Fruit fly (Drosophila melanogaster) whole organism, embryonic: Measurements from ENCODE around the gene CCAP-R.

Experiments
- Abd-B ChIP-seq: fragments of 200-800 bp; sonication (Bioruptor generic); optimal IDR thresholded peaks from 2 replicates; lab custom pipeline; 2018; ENCODE audit warnings: missing biosample characterization, mild to moderate bottlenecking, missing genetic modification characterization, moderate library complexity
- Ada2b ChIP-seq: fragments of 200-800 bp; sonication (Bioruptor generic); IDR thresholded peaks from 2 replicates; pipeline ENCODE4 v1.3.6; 2022; ENCODE audit warnings: missing biosample characterization, missing genetic modification characterization
- BtbVII ChIP-seq: fragments of 200-800 bp; sonication (Bioruptor generic); optimal IDR thresholded peaks from 3 replicates; lab custom pipeline; 2017; ENCODE audit warnings: missing biosample characterization, mild to moderate bottlenecking, missing genetic modification characterization
- CG11093 ChIP-seq: fragments of 200-800 bp; sonication (Bioruptor generic); IDR thresholded peaks from 3 replicates; pipeline ENCODE4 v1.3.6; 2022; ENCODE audit warnings: missing biosample characterization, missing genetic modification characterization
- CG11560 ChIP-seq: fragments of 200-800 bp; sonication (Bioruptor generic); IDR thresholded peaks from 3 replicates; pipeline ENCODE4 v1.3.6; 2022; ENCODE audit warnings: missing biosample characterization, missing genetic modification characterization
- CG11695 ChIP-seq: fragments of 200-800 bp; sonication (Bioruptor generic); IDR thresholded peaks from 3 replicates; pipeline ENCODE4 v1.3.6; 2022; ENCODE audit warnings: missing biosample characterization, missing genetic modification characterization
- CG12155 ChIP-seq: fragments of 200-800 bp; sonication (Bioruptor generic); optimal IDR thresholded peaks from 3 replicates; lab custom pipeline; 2016; ENCODE audit warnings: missing biosample characterization, missing genetic modification characterization
- CG1233 ChIP-seq: fragments of 200-800 bp; sonication (Bioruptor generic); optimal IDR thresholded peaks from 4 replicates; lab custom pipeline; 2018; ENCODE audit warnings: missing biosample characterization, mild to moderate bottlenecking, missing genetic modification characterization
- CG12659 ChIP-seq: fragments of 200-800 bp; sonication (Bioruptor generic); optimal IDR thresholded peaks from 3 replicates; lab custom pipeline; 2017; ENCODE audit warnings: mild to moderate bottlenecking, missing biosample characterization, missing genetic modification reagents, missing genetic modification characterization
- CG13287 ChIP-seq: fragments of 200-800 bp; sonication (Bioruptor generic); IDR thresholded peaks from 2 replicates; pipeline ENCODE4 v1.3.6; 2022; ENCODE audit warnings: missing biosample characterization, missing genetic modification characterization; ENCODE audit not compliant: partially characterized antibody
- CG13296 ChIP-seq: fragments of 200-800 bp; sonication (Bioruptor generic); optimal IDR thresholded peaks from 3 replicates; lab custom pipeline; 2018; ENCODE audit warnings: missing biosample characterization, mild to moderate bottlenecking, missing genetic modification characterization
- CG1602 ChIP-seq: fragments of 200-800 bp; sonication (Bioruptor generic); optimal IDR thresholded peaks from 3 replicates; lab custom pipeline; 2016; ENCODE audit warnings: missing biosample characterization, missing genetic modification characterization
- CG1647 ChIP-seq: fragments of 200-800 bp; sonication (Bioruptor generic); optimal IDR thresholded peaks from 3 replicates; lab custom pipeline; 2016; ENCODE audit warnings: missing biosample characterization, missing genetic modification characterization
- CG16813 ChIP-seq: fragments of 200-800 bp; sonication (Bioruptor generic); IDR thresholded peaks from 3 replicates; pipeline ENCODE4 v1.3.6; 2022; ENCODE audit warnings: missing biosample characterization, missing genetic modification characterization; ENCODE audit not compliant: partially characterized antibody
- CG17829 ChIP-seq: fragments of 200-800 bp; optimal IDR thresholded peaks from 2 replicates; lab custom pipeline; 2019; ENCODE audit warnings: missing biosample characterization, mild to moderate bottlenecking, missing genetic modification characterization, moderate library complexity
- CG2116 ChIP-seq: fragments of 200-800 bp; sonication (Bioruptor generic); optimal IDR thresholded peaks from 3 replicates; lab custom pipeline; 2018; ENCODE audit warnings: missing biosample characterization, mild to moderate bottlenecking, missing genetic modification characterization
- CG32772 ChIP-seq: fragments of 200-800 bp; sonication (Bioruptor generic); IDR thresholded peaks from 2 replicates; pipeline ENCODE4 v1.3.6; 2022; ENCODE audit warnings: missing biosample characterization, missing genetic modification characterization
- CG3995 ChIP-seq: fragments of 200-800 bp; sonication (Bioruptor generic); optimal IDR thresholded peaks from 3 replicates; lab custom pipeline; 2016; ENCODE audit warnings: missing biosample characterization, missing genetic modification characterization
- CG4424 ChIP-seq: fragments of 200-800 bp; sonication (Bioruptor generic); optimal IDR thresholded peaks from 3 replicates; lab custom pipeline; 2016; ENCODE audit warnings: missing biosample characterization, missing genetic modification characterization
- CG4854 ChIP-seq: fragments of 200-800 bp; sonication (Bioruptor generic); optimal IDR thresholded peaks from 2 replicates; lab custom pipeline; 2016; ENCODE audit warnings: missing biosample characterization, missing genetic modification characterization, inconsistent platforms
- CG6854 ChIP-seq: fragments of 200-800 bp; sonication (Bioruptor generic); optimal IDR thresholded peaks from 3 replicates; lab custom pipeline; 2017; ENCODE audit warnings: missing biosample characterization, mild to moderate bottlenecking, missing genetic modification characterization
- CG7786 ChIP-seq: fragments of 200-800 bp; sonication (Bioruptor generic); optimal IDR thresholded peaks from 2 replicates; lab custom pipeline; 2016; ENCODE audit warnings: missing biosample characterization, missing genetic modification characterization
- CG9817 ChIP-seq: fragments of 200-800 bp; sonication (Bioruptor generic); optimal IDR thresholded peaks from 2 replicates; lab custom pipeline; 2018; ENCODE audit warnings: missing biosample characterization, mild to moderate bottlenecking, missing genetic modification characterization, moderate library complexity
- CG9932 ChIP-seq: fragments of 200-800 bp; sonication (Bioruptor generic); IDR thresholded peaks from 2 replicates; pipeline ENCODE4 v1.3.6; 2022; ENCODE audit warnings: missing biosample characterization, missing genetic modification characterization
- CoRest ChIP-seq: fragments of 200-800 bp; sonication (Bioruptor generic); optimal IDR thresholded peaks from 3 replicates; lab custom pipeline; 2018; ENCODE audit warnings: missing biosample characterization, mild to moderate bottlenecking, missing genetic modification characterization, moderate library complexity
- CrebB ChIP-seq: fragments of 200-800 bp; sonication (Bioruptor generic); optimal IDR thresholded peaks from 3 replicates; lab custom pipeline; 2018; ENCODE audit warnings: missing biosample characterization, mild to moderate bottlenecking, missing genetic modification characterization
- Dbx ChIP-seq: fragments of 200-800 bp; sonication (Bioruptor generic); IDR thresholded peaks from 3 replicates; pipeline ENCODE4 v1.3.6; 2022; ENCODE audit warnings: missing biosample characterization, missing genetic modification characterization
- Dip2 ChIP-seq: fragments of 200-800 bp; sonication (Bioruptor generic); IDR thresholded peaks from 2 replicates; pipeline ENCODE4 v1.3.6; 2022; ENCODE audit warnings: missing biosample characterization, missing genetic modification characterization
- E2f1 ChIP-seq: fragments of 200-800 bp; sonication (Bioruptor generic); IDR thresholded peaks from 2 replicates; pipeline ENCODE4 v1.3.6; 2022; ENCODE audit warnings: missing biosample characterization, missing genetic modification characterization
- Eip74EF ChIP-seq, 2 experiments: fragments of 200-800 bp in 1 of 2; fragments of >200 bp in 1 of 2; sonication (Bioruptor generic) in 1 of 2; optimal IDR thresholded peaks; 2 replicates each; lab custom pipeline; 2017 to 2019; ENCODE audit warnings: missing biosample characterization in 2 of 2, missing genetic modification characterization in 2 of 2, mild to moderate bottlenecking in 1 of 2, moderate library complexity in 1 of 2
- Hr51 ChIP-seq, 2 experiments: fragments of 200-800 bp; sonication (Bioruptor generic); optimal IDR thresholded peaks; 2 replicates in 1 of 2; 3 replicates in 1 of 2; lab custom pipeline; 2016 to 2018; ENCODE audit warnings: missing biosample characterization in 2 of 2, missing genetic modification characterization in 2 of 2, mild to moderate bottlenecking in 1 of 2, moderate library complexity in 1 of 2
- Jarid2 ChIP-seq: fragments of 200-800 bp; sonication (Bioruptor generic); optimal IDR thresholded peaks from 3 replicates; lab custom pipeline; 2017; ENCODE audit warnings: mild to moderate bottlenecking, missing biosample characterization, missing genetic modification reagents, missing genetic modification characterization
- Xbp1 ChIP-seq: fragments of 200-800 bp; sonication (Bioruptor generic); optimal IDR thresholded peaks from 3 replicates; lab custom pipeline; 2016; ENCODE audit warnings: missing biosample characterization, mild to moderate bottlenecking, missing genetic modification characterization
- ab ChIP-seq: fragments of 200-800 bp; sonication (Bioruptor generic); optimal IDR thresholded peaks from 2 replicates; lab custom pipeline; 2016; ENCODE audit warnings: missing biosample characterization, missing genetic modification characterization
- dysf ChIP-seq: fragments of 200-800 bp; sonication (Bioruptor generic); IDR thresholded peaks from 3 replicates; pipeline ENCODE4 v1.3.6; 2022; ENCODE audit warnings: missing biosample characterization, missing genetic modification characterization
- eve ChIP-seq, 2 experiments: fragments of >200 bp; optimal IDR thresholded peaks; 2 replicates each; lab custom pipeline; 2017; ENCODE audit warnings: missing biosample characterization in 2 of 2, missing genetic modification characterization in 2 of 2
- gcm ChIP-seq: fragments of 200-800 bp; sonication (Bioruptor generic); optimal IDR thresholded peaks from 2 replicates; lab custom pipeline; 2019; ENCODE audit warnings: missing biosample characterization, mild to moderate bottlenecking, missing genetic modification characterization, moderate library complexity
- jing ChIP-seq: fragments of 200-800 bp; sonication (Bioruptor generic); optimal IDR thresholded peaks from 2 replicates; lab custom pipeline; 2018; ENCODE audit warnings: missing biosample characterization, mild to moderate bottlenecking, missing genetic modification characterization
- lilli ChIP-seq: fragments of 200-800 bp; sonication (Bioruptor generic); optimal IDR thresholded peaks from 3 replicates; lab custom pipeline; 2016; ENCODE audit warnings: missing biosample characterization, missing genetic modification characterization
- onecut ChIP-seq: fragments of 200-800 bp; sonication (Bioruptor generic); IDR thresholded peaks from 2 replicates; pipeline ENCODE4 v1.3.6; 2022; ENCODE audit warnings: missing biosample characterization, missing genetic modification characterization
- otp ChIP-seq: fragments of 200-800 bp; sonication (Bioruptor generic); IDR thresholded peaks from 3 replicates; pipeline ENCODE4, ENCODE4 v1.3.6; 2022; ENCODE audit warnings: missing biosample characterization, missing genetic modification characterization
- peb ChIP-seq: fragments of 200-800 bp; sonication (Bioruptor generic); IDR thresholded peaks from 2 replicates; pipeline ENCODE4 v1.3.6; 2022; ENCODE audit warnings: missing biosample characterization, missing genetic modification characterization
- pho ChIP-seq: fragments of 200-800 bp; sonication (Bioruptor generic); optimal IDR thresholded peaks from 2 replicates; lab custom pipeline; 2016; ENCODE audit warnings: missing biosample characterization, missing genetic modification characterization
- psq ChIP-seq: fragments of 200-800 bp; sonication (Bioruptor generic); optimal IDR thresholded peaks from 2 replicates; lab custom pipeline; 2017; ENCODE audit warnings: missing biosample characterization, missing genetic modification characterization
- ranshi ChIP-seq: fragments of 200-800 bp; sonication (Bioruptor generic); IDR thresholded peaks from 2 replicates; pipeline ENCODE4 v1.3.6; 2022; ENCODE audit warnings: missing biosample characterization, missing genetic modification characterization
- salm ChIP-seq: fragments of 200-800 bp; sonication (Bioruptor generic); optimal IDR thresholded peaks from 2 replicates; lab custom pipeline; 2018; ENCODE audit warnings: missing biosample characterization, mild to moderate bottlenecking, missing genetic modification characterization
- sqz ChIP-seq: fragments of 200-800 bp; sonication (Bioruptor generic); optimal IDR thresholded peaks from 3 replicates; lab custom pipeline; 2018; ENCODE audit warnings: missing biosample characterization, mild to moderate bottlenecking, missing genetic modification characterization
- sr ChIP-seq: fragments of 200-800 bp; sonication (Bioruptor generic); IDR thresholded peaks from 3 replicates; pipeline ENCODE4 v1.3.6; 2022; ENCODE audit warnings: missing biosample characterization, missing genetic modification characterization
- zen2 ChIP-seq: fragments of 200-800 bp; sonication (Bioruptor generic); IDR thresholded peaks from 3 replicates; pipeline ENCODE4 v1.3.6; 2022; ENCODE audit warnings: missing biosample characterization, missing genetic modification characterization; ENCODE audit not compliant: partially characterized antibody

Gene CCAP-R

DNA sequence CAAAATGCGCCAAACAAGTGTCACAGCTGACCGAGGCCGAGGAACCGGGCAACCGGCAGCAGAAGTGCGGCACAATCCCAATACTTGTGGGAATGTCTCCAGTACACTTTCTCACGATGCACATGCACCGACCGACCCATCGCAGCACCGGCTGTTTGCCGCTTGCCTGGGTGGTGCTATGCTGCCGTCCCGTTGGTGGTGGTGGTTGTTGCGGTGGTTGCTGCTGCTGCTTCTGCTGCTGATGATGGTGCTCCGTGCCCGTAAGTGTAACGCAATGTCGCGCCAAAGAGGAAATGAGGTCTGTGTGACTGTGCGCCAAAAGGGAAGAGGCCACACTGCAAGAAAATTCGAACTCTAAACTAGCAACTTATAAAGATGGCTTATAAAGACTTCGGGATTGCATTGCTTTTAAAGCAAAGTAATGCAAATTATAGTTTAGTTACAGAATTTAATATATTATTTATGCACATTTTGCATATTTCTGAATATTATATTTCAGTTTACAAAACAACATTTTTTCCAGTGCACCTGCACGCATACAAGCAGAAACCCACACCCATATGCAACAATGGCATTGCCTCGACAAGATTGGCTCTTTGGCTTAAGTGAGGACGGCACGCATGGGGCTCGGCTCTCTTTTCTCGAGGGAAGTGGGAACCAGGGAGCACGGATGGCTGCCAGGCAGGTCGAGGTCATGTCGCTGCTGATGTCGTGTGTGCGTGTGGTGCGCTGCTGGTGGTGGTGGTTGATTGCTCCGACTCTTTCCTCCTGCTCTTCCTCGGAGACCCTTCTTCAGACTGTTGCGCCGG is 40.3 kb upstream of the CCAP-R start, which contains the start of gene CG43116 (continued):
- peak; percentile 46 for TF ChIP-seq CG1647
- peak; percentile 78 for TF ChIP-seq E2f1
- TF ChIP-seq Hr51 (GFP tag; optimal IDR thresholded peaks at IDR 0.05; lab: Kevin White, UChicago) = peak in 1 of 2 experiments; percentile 24
- peak; percentile 39 for TF ChIP-seq CG9817 (tag; lab: Kevin White, UChicago)
- peak; percentile 87 for TF ChIP-seq Abd-B (GFP tag; lab: Kevin White, UChicago)
- TF ChIP-seq CG2116 (GFP tag; lab: Kevin White, UChicago) = peak; percentile 60
- TF ChIP-seq CG32772 (GFP tag; lab: Robert Waterston, UW) = peak; percentile 85
- TF ChIP-seq CG4424 = peak; percentile 88
- TF ChIP-seq CG11695 (GFP tag; lab: Robert Waterston, UW) = peak; percentile 80
- no peak for TF ChIP-seq BtbVII (GFP tag; lab: Kevin White, UChicago)
- TF ChIP-seq Dip2 (GFP tag; lab: Robert Waterston, UW) = no peak
- TF ChIP-seq CG12659 (GFP tag; lab: Kevin White, UChicago) = no peak
- peak; percentile 90 for TF ChIP-seq Xbp1 (GFP tag; lab: Kevin White, UChicago)
- TF ChIP-seq otp (GFP tag; lab: Robert Waterston, UW) = peak; percentile 83
- TF ChIP-seq zen2 (GFP tag; lab: Robert Waterston, UW) = 0 out of 3 replicates have a peak, but pooled peaks have one; percentile 19
- peak; percentile 71; the same call in 2 of the 3 replicates for TF ChIP-seq dysf (GFP tag; lab: Robert Waterston, UW)
- peak; percentile 63 for TF ChIP-seq CG4854
- peak; percentile 87 for TF ChIP-seq jing (GFP tag; lab: Kevin White, UChicago)
- TF ChIP-seq CG9932 = no peak
- TF ChIP-seq CoRest (tag; lab: Kevin White, UChicago) = peak; percentile 89
- TF ChIP-seq CG16813 (GFP tag; lab: Robert Waterston, UW) = no peak; the same call in 2 of the 3 replicates
- peak; percentile 67; the same call in 1 of the 2 replicates for TF ChIP-seq Ada2b (GFP tag; lab: Robert Waterston, UW)
- no peak for TF ChIP-seq CG11560 (tag; lab: Robert Waterston, UW)
- peak; percentile 96 for TF ChIP-seq gcm
- no peak; the same call in 2 of the 3 replicates for TF ChIP-seq sr (GFP tag; lab: Robert Waterston, UW)
- peak; percentile 67 for TF ChIP-seq CrebB
- peak; percentile 66 for TF ChIP-seq peb (GFP tag; lab: Robert Waterston, UW)
- TF ChIP-seq onecut (GFP tag; lab: Robert Waterston, UW) = peak; percentile 84
- peak; percentile 97 for TF ChIP-seq CG17829 (tag; lab: Kevin White, UChicago)
- TF ChIP-seq pho (GFP tag; lab: Kevin White, UChicago) = peak; percentile 27
- TF ChIP-seq eve (GFP tag; optimal IDR thresholded peaks at IDR 0.05; lab: Kevin White, UChicago) = no peak
- TF ChIP-seq Eip74EF (GFP tag; optimal IDR thresholded peaks at IDR 0.05; lab: Kevin White, UChicago) = no peak
- peak; percentile 69 for TF ChIP-seq CG12155 (GFP tag; lab: Kevin White, UChicago)
- no peak for TF ChIP-seq ab (GFP tag; lab: Kevin White, UChicago)
- peak; percentile 71 for TF ChIP-seq psq
- TF ChIP-seq CG1602 (GFP tag; lab: Kevin White, UChicago) = peak; percentile 93
- no peak for TF ChIP-seq CG3995 (GFP tag; lab: Kevin White, UChicago)
- TF ChIP-seq Dbx (GFP tag; lab: Robert Waterston, UW) = no peak
- TF ChIP-seq lilli (GFP tag; lab: Kevin White, UChicago) = no peak
- TF ChIP-seq CG7786 (GFP tag; lab: Kevin White, UChicago) = peak; percentile 40
- TF ChIP-seq CG11093 = peak; percentile 73; the same call in 2 of the 3 replicates
- no peak for TF ChIP-seq CG13296
- peak; percentile 79 for TF ChIP-seq ranshi
- TF ChIP-seq sqz (GFP tag; lab: Kevin White, UChicago) = no peak
- TF ChIP-seq CG13287 (GFP tag; lab: Robert Waterston, UW) = no peak
- TF ChIP-seq CG1233 = peak; percentile 84
- TF ChIP-seq salm (tag; lab: Kevin White, UChicago) = peak; percentile 85
- no peak for TF ChIP-seq CG6854 (GFP tag; lab: Kevin White, UChicago)
- peak; percentile 29 for TF ChIP-seq Jarid2 (GFP tag; lab: Kevin White, UChicago)
